Worm (Caenorhabditis elegans) whole organism, L2 larva: Measurements from ENCODE around the gene twk-13.

Source experiments
- F13H6.1 ChIP-seq: sonication (generic microtip); optimal IDR thresholded peaks from 2 replicates; lab custom pipeline; 2016; ENCODE audit warnings: missing genetic modification characterization, missing compliant biosample characterization
- ZK546.5 ChIP-seq: sonication (generic microtip); optimal IDR thresholded peaks from 2 replicates; lab custom pipeline; 2017; ENCODE audit warnings: missing biosample characterization, missing genetic modification characterization
- alr-1 ChIP-seq: fragments of 150-350 bp; optimal IDR thresholded peaks from 2 replicates; lab custom pipeline; 2014; ENCODE audit warnings: missing biosample characterization, missing genetic modification characterization
- ama-1 ChIP-seq: fragments of 150-350 bp; optimal IDR thresholded peaks from 2 replicates; lab custom pipeline; 2018; ENCODE audit warnings: inconsistent platforms
- blmp-1 ChIP-seq: sonication (generic microtip); optimal IDR thresholded peaks from 2 replicates; lab custom pipeline; 2017; ENCODE audit warnings: missing genetic modification characterization, mild to moderate bottlenecking, missing compliant biosample characterization, antibody characterized with exemption, moderate library complexity; ENCODE audit not compliant: insufficient read depth
- ceh-16 ChIP-seq: fragments of 150-350 bp; optimal IDR thresholded peaks from 2 replicates; lab custom pipeline; 2014; ENCODE audit warnings: missing biosample characterization, missing genetic modification characterization
- ceh-82 ChIP-seq: fragments of 150-350 bp; optimal IDR thresholded peaks from 2 replicates; lab custom pipeline; 2014; ENCODE audit warnings: missing biosample characterization, missing genetic modification characterization
- crh-2 ChIP-seq: sonication (generic microtip); optimal IDR thresholded peaks from 2 replicates; lab custom pipeline; 2017; ENCODE audit warnings: missing biosample characterization, missing genetic modification characterization
- dmd-4 ChIP-seq: sonication (generic microtip); optimal IDR thresholded peaks from 2 replicates; lab custom pipeline; 2017; ENCODE audit warnings: missing biosample characterization, missing genetic modification characterization
- elt-1 ChIP-seq: fragments of 150-350 bp; optimal IDR thresholded peaks from 2 replicates; lab custom pipeline; 2014; ENCODE audit warnings: missing biosample characterization, missing genetic modification characterization
- elt-3 ChIP-seq: sonication (generic microtip); optimal IDR thresholded peaks from 2 replicates; lab custom pipeline; 2017; ENCODE audit warnings: missing biosample characterization, missing genetic modification characterization
- fos-1 ChIP-seq: fragments of 150-350 bp; optimal IDR thresholded peaks from 2 replicates; lab custom pipeline; 2014; ENCODE audit warnings: missing biosample characterization, missing genetic modification characterization
- gmeb-1 ChIP-seq: fragments of 150-350 bp; optimal IDR thresholded peaks from 2 replicates; lab custom pipeline; 2014; ENCODE audit warnings: missing biosample characterization, missing genetic modification characterization
- lin-11 ChIP-seq: fragments of 150-350 bp; sonication (generic microtip); optimal IDR thresholded peaks from 2 replicates; lab custom pipeline; 2014; ENCODE audit warnings: missing biosample characterization, missing genetic modification characterization, inconsistent platforms, mixed read lengths
- lin-13 ChIP-seq: fragments of 150-350 bp; optimal IDR thresholded peaks from 2 replicates; lab custom pipeline; 2014; ENCODE audit warnings: missing biosample characterization, missing genetic modification reagents, missing genetic modification characterization
- lin-39 ChIP-seq: fragments of 150-350 bp; optimal IDR thresholded peaks from 2 replicates; lab custom pipeline; 2014; ENCODE audit warnings: missing biosample characterization, missing genetic modification reagents, missing genetic modification characterization
- lsy-2 ChIP-seq, 2 experiments: fragments of 150-350 bp in 1 of 2; sonication (generic microtip) in 1 of 2; optimal IDR thresholded peaks; 2 replicates each; lab custom pipeline; 2014 to 2017; ENCODE audit warnings: missing biosample characterization in 2 of 2, missing genetic modification characterization in 2 of 2
- mab-5 ChIP-seq: fragments of 150-350 bp; optimal IDR thresholded peaks from 2 replicates; lab custom pipeline; 2014; ENCODE audit warnings: missing biosample characterization, missing genetic modification characterization
- mbf-1 ChIP-seq: sonication (generic microtip); optimal IDR thresholded peaks from 2 replicates; lab custom pipeline; 2017; ENCODE audit warnings: missing biosample characterization, missing genetic modification characterization
- mdl-1 ChIP-seq, 2 experiments: fragments of 150-350 bp in 1 of 2; sonication (generic microtip) in 1 of 2; optimal IDR thresholded peaks; 2 replicates each; lab custom pipeline; 2017; ENCODE audit warnings: missing biosample characterization in 2 of 2, missing genetic modification characterization in 2 of 2
- nhr-10 ChIP-seq: sonication (generic microtip); optimal IDR thresholded peaks from 2 replicates; lab custom pipeline; 2017; ENCODE audit warnings: missing biosample characterization, missing genetic modification characterization
- nhr-11 ChIP-seq: fragments of 150-350 bp; optimal IDR thresholded peaks from 2 replicates; lab custom pipeline; 2014; ENCODE audit warnings: missing biosample characterization, missing genetic modification characterization
- nhr-12 ChIP-seq: fragments of 150-350 bp; optimal IDR thresholded peaks from 2 replicates; lab custom pipeline; 2014; ENCODE audit warnings: missing biosample characterization, missing genetic modification characterization
- nhr-129 ChIP-seq: fragments of 150-350 bp; optimal IDR thresholded peaks from 2 replicates; lab custom pipeline; 2014; ENCODE audit warnings: missing biosample characterization, missing genetic modification characterization
- nhr-21 ChIP-seq: fragments of 150-350 bp; optimal IDR thresholded peaks from 2 replicates; lab custom pipeline; 2014; ENCODE audit warnings: missing biosample characterization, missing genetic modification characterization
- nhr-23 ChIP-seq: fragments of 150-350 bp; optimal IDR thresholded peaks from 2 replicates; lab custom pipeline; 2014; ENCODE audit warnings: missing biosample characterization, missing genetic modification reagents, missing genetic modification characterization
- nhr-237 ChIP-seq: fragments of 150-350 bp; optimal IDR thresholded peaks from 2 replicates; lab custom pipeline; 2014; ENCODE audit warnings: missing biosample characterization, missing genetic modification characterization
- nhr-25 ChIP-seq: fragments of 150-350 bp; sonication (generic microtip); optimal IDR thresholded peaks from 3 replicates; lab custom pipeline; 2014; ENCODE audit warnings: missing biosample characterization, missing genetic modification characterization
- nhr-6 ChIP-seq: fragments of 150-350 bp; optimal IDR thresholded peaks from 2 replicates; lab custom pipeline; 2014; ENCODE audit warnings: missing biosample characterization, missing genetic modification characterization
- nhr-77 ChIP-seq: fragments of 150-350 bp; optimal IDR thresholded peaks from 2 replicates; lab custom pipeline; 2014; ENCODE audit warnings: missing biosample characterization, missing genetic modification characterization
- peb-1 ChIP-seq: fragments of 150-350 bp; optimal IDR thresholded peaks from 2 replicates; lab custom pipeline; 2014; ENCODE audit warnings: missing biosample characterization, missing genetic modification characterization
- sem-4 ChIP-seq: fragments of 150-350 bp; optimal IDR thresholded peaks from 2 replicates; lab custom pipeline; 2014; ENCODE audit warnings: missing biosample characterization, missing genetic modification reagents, missing genetic modification characterization
- sma-3 ChIP-seq: sonication (generic microtip); optimal IDR thresholded peaks from 2 replicates; lab custom pipeline; 2016; ENCODE audit warnings: missing genetic modification reagents, missing genetic modification characterization, missing compliant biosample characterization
- snpc-4 ChIP-seq: fragments of 150-350 bp; optimal IDR thresholded peaks from 2 replicates; lab custom pipeline; 2014; ENCODE audit warnings: missing biosample characterization, missing genetic modification characterization
- unc-39 ChIP-seq: fragments of 150-350 bp; optimal IDR thresholded peaks from 2 replicates; lab custom pipeline; 2014; ENCODE audit warnings: missing biosample characterization, missing genetic modification characterization
- unc-62 ChIP-seq: fragments of 150-350 bp; optimal IDR thresholded peaks from 2 replicates; lab custom pipeline; 2014; ENCODE audit warnings: missing biosample characterization, missing genetic modification reagents, missing genetic modification characterization
- ztf-1 ChIP-seq: fragments of 200-800 bp; sonication (Bioruptor generic); conservative IDR thresholded peaks from 2 replicates; pipeline ENCODE4 v1.3.6; 2022; ENCODE audit warnings: missing genetic modification characterization, missing compliant biosample characterization
- ztf-11 ChIP-seq: sonication (generic microtip); optimal IDR thresholded peaks from 2 replicates; lab custom pipeline; 2017; ENCODE audit warnings: missing biosample characterization, missing genetic modification characterization

Gene twk-13

ce11 chrV:12303453-12304077, 34.2 kb downstream of the twk-13 start (continued):
- no peak for TF ChIP-seq nhr-12 (tag; lab: Kevin White, UChicago)
- TF ChIP-seq ama-1 (lab: Kevin White, UChicago) = no peak
- no peak for TF ChIP-seq ZK546.5 (tag; lab: Kevin White, UChicago)
- no peak for TF ChIP-seq nhr-77 (tag; lab: Kevin White, UChicago)
- no peak for TF ChIP-seq elt-1 (tag; lab: Kevin White, UChicago)
- peak; percentile 59 for TF ChIP-seq snpc-4 (tag; lab: Kevin White, UChicago)
- TF ChIP-seq nhr-21 (tag; lab: Kevin White, UChicago) = peak; percentile 76
- TF ChIP-seq nhr-237 (tag; lab: Kevin White, UChicago) = peak; percentile 57
- no peak for TF ChIP-seq nhr-6 (tag; lab: Kevin White, UChicago)
- peak; percentile 74 for TF ChIP-seq nhr-25 (tag; lab: Kevin White, UChicago)
- TF ChIP-seq lin-39 (tag; lab: Kevin White, UChicago) = no peak
- TF ChIP-seq nhr-129 (tag; lab: Kevin White, UChicago) = peak; percentile 85
- TF ChIP-seq nhr-11 = peak; percentile 86
- peak; percentile 41 for TF ChIP-seq blmp-1
- TF ChIP-seq mbf-1 (tag; lab: Kevin White, UChicago) = peak; percentile 51
- peak; percentile 52 for TF ChIP-seq unc-39
- TF ChIP-seq unc-62 = peak; percentile 60
- no peak for TF ChIP-seq nhr-23 (tag; lab: Kevin White, UChicago)
- peak; percentile 87 for TF ChIP-seq sem-4 (tag; lab: Kevin White, UChicago)
- TF ChIP-seq ztf-11 (tag; lab: Kevin White, UChicago) = no peak
- TF ChIP-seq ceh-82 (tag; lab: Kevin White, UChicago) = peak; percentile 82
- 0 out of 2 replicates have a peak, but pooled peaks have one; percentile 87 for TF ChIP-seq ztf-1 (GFP tag; lab: Robert Waterston, UW)
- TF ChIP-seq lsy-2 (tag; optimal IDR thresholded peaks at IDR 0.05; lab: Kevin White, UChicago) = peak; percentile 77 to 78
- TF ChIP-seq fos-1 (tag; lab: Kevin White, UChicago) = peak; percentile 59
- TF ChIP-seq ceh-16 = peak; percentile 85
- peak; percentile 68 for TF ChIP-seq lin-13 (GFP tag; lab: Kevin White, UChicago)
- TF ChIP-seq dmd-4 = no peak
- TF ChIP-seq F13H6.1 (tag; lab: Kevin White, UChicago) = peak; percentile 92
- peak in 1 of 2 experiments; percentile 29 for TF ChIP-seq mdl-1 (tag; optimal IDR thresholded peaks at IDR 0.05; lab: Kevin White, UChicago)
- TF ChIP-seq lin-11 = peak; percentile 76

- TF ChIP-seq fos-1 (tag; lab: Kevin White, UChicago) (peak; percentile 49), crh-2 (tag; lab: Kevin White, UChicago) (peak; percentile 31), mab-5 (tag; lab: Kevin White, UChicago) (no peak), sma-3 (GFP tag; lab: Kevin White, UChicago) (peak; percentile 13), alr-1 (no peak)
These were observed 35.7 kb downstream of the twk-13 start, which contains the start of the genes frm-7 and F55C5.17 for ce11 chrV:12301985-12302591. TSS of gene frm-7 (plus strand) at chrV:12302484. TSS of gene F55C5.17 (plus strand) at chrV:12302541.

ce11 chrV:12300780-12301460, 36.9 kb downstream of the twk-13 start:
- TF ChIP-seq lin-11 (no peak), elt-3 (tag; lab: Kevin White, UChicago) (no peak), snpc-4 (tag; lab: Kevin White, UChicago) (no peak), nhr-10 (no peak), peb-1 (tag; lab: Kevin White, UChicago) (no peak), gmeb-1 (no peak), ama-1 (lab: Kevin White, UChicago) (peak; percentile 15), mdl-1 (tag; optimal IDR thresholded peaks at IDR 0.05; lab: Kevin White, UChicago) (no peak), nhr-25 (tag; lab: Kevin White, UChicago) (peak; percentile 69), sma-3 (GFP tag; lab: Kevin White, UChicago) (peak; percentile 37), nhr-21 (tag; lab: Kevin White, UChicago) (peak; percentile 15), crh-2 (tag; lab: Kevin White, UChicago) (peak; percentile 6)
